Fruit fly (Drosophila melanogaster) whole organism, wandering third instar larva: ENCODE measurements around the gene CG42489.

Experiments used
- Abd-B ChIP-seq: fragments of >200 bp; optimal IDR thresholded peaks from 2 replicates; lab custom pipeline; 2017; ENCODE audit warnings: missing biosample characterization, missing genetic modification characterization
- CG32264 ChIP-seq: fragments of 200-800 bp; sonication (Bioruptor generic); optimal IDR thresholded peaks from 2 replicates; lab custom pipeline; 2016; ENCODE audit warnings: missing biosample characterization, missing genetic modification characterization
- CG9705 ChIP-seq: fragments of 200-800 bp; sonication (Bioruptor generic); optimal IDR thresholded peaks from 2 replicates; lab custom pipeline; 2018; ENCODE audit warnings: missing biosample characterization, mild to moderate bottlenecking, missing genetic modification characterization
- CrebA ChIP-seq: fragments of 200-800 bp; sonication (Bioruptor generic); optimal IDR thresholded peaks from 2 replicates; lab custom pipeline; 2016; ENCODE audit warnings: missing biosample characterization, mild to moderate bottlenecking, missing genetic modification characterization, borderline replicate concordance
- Dfd ChIP-seq: fragments of >200 bp; optimal IDR thresholded peaks from 2 replicates; lab custom pipeline; 2017; ENCODE audit warnings: missing biosample characterization, missing genetic modification characterization
- Dif ChIP-seq: fragments of 200-275, 200-300 bp; sonication (Bioruptor generic); optimal IDR thresholded peaks from 2 replicates; lab custom pipeline; 2018; ENCODE audit warnings: missing biosample characterization, missing genetic modification characterization; ENCODE audit not compliant: partially characterized antibody
- GATAd ChIP-seq: sonication (Bioruptor generic); optimal IDR thresholded peaks from 2 replicates; lab custom pipeline; 2016; ENCODE audit warnings: missing biosample characterization, missing genetic modification characterization
- HLH106 ChIP-seq: fragments of 200-800 bp; optimal IDR thresholded peaks from 3 replicates; lab custom pipeline; 2019; ENCODE audit warnings: missing biosample characterization, mild to moderate bottlenecking, missing genetic modification characterization, moderate library complexity
- Hnf4 ChIP-seq: fragments of 200-800 bp; sonication (Bioruptor generic); optimal IDR thresholded peaks from 2 replicates; lab custom pipeline; 2016; ENCODE audit warnings: missing biosample characterization, mild to moderate bottlenecking, missing genetic modification characterization
- Jra ChIP-seq: sonication (Bioruptor generic); optimal IDR thresholded peaks from 2 replicates; lab custom pipeline; 2016; ENCODE audit warnings: missing biosample characterization, missing genetic modification characterization
- Myc ChIP-seq: fragments of >200 bp; optimal IDR thresholded peaks from 2 replicates; lab custom pipeline; 2017
- N ChIP-seq: fragments of >200 bp; optimal IDR thresholded peaks from 2 replicates; lab custom pipeline; 2018; ENCODE audit warnings: missing biosample characterization, missing external identifiers, missing genetic modification characterization
- OdsH ChIP-seq: fragments of 200-800 bp; sonication (Bioruptor generic); optimal IDR thresholded peaks from 2 replicates; lab custom pipeline; 2016; ENCODE audit warnings: missing biosample characterization, mild to moderate bottlenecking, missing genetic modification characterization
- Sp1 ChIP-seq: fragments of 200-800 bp; sonication (Bioruptor generic); optimal IDR thresholded peaks from 3 replicates; lab custom pipeline; 2019; ENCODE audit warnings: missing biosample characterization, mild to moderate bottlenecking, missing genetic modification characterization, moderate library complexity
- Vsx2 ChIP-seq: fragments of 200-300, 225-300 bp; sonication (Bioruptor generic); optimal IDR thresholded peaks from 2 replicates; lab custom pipeline; 2018; ENCODE audit warnings: missing biosample characterization, missing genetic modification characterization; ENCODE audit not compliant: partially characterized antibody
- brk ChIP-seq: fragments of 200-800 bp; sonication (Bioruptor generic); optimal IDR thresholded peaks from 2 replicates; lab custom pipeline; 2016; ENCODE audit warnings: missing biosample characterization, mild to moderate bottlenecking, missing genetic modification characterization
- dmrt93B ChIP-seq: fragments of 200-800 bp; sonication (Bioruptor generic); optimal IDR thresholded peaks from 2 replicates; lab custom pipeline; 2018; ENCODE audit warnings: missing biosample characterization, mild to moderate bottlenecking, missing genetic modification characterization
- dsf ChIP-seq: sonication (Bioruptor generic); optimal IDR thresholded peaks from 2 replicates; lab custom pipeline; 2016; ENCODE audit warnings: missing biosample characterization, missing genetic modification characterization, borderline replicate concordance
- foxo ChIP-seq, 2 experiments: fragments of 200-800 bp; sonication (Bioruptor generic); optimal IDR thresholded peaks; 2 replicates in 1 of 2; 3 replicates in 1 of 2; lab custom pipeline; 2016 to 2017; ENCODE audit warnings: missing biosample characterization in 2 of 2, missing genetic modification characterization in 2 of 2
- fru ChIP-seq: fragments of 200-800 bp; sonication (Bioruptor generic); optimal IDR thresholded peaks from 3 replicates; lab custom pipeline; 2016; ENCODE audit warnings: missing biosample characterization, mild to moderate bottlenecking, missing genetic modification characterization
- h ChIP-seq: fragments of 200-800 bp; sonication (Bioruptor generic); optimal IDR thresholded peaks from 3 replicates; lab custom pipeline; 2016; ENCODE audit warnings: missing biosample characterization, mild to moderate bottlenecking, missing genetic modification characterization
- jim ChIP-seq: fragments of 175-275, 200-325 bp; sonication (Bioruptor generic); optimal IDR thresholded peaks from 2 replicates; lab custom pipeline; 2016; ENCODE audit warnings: missing biosample characterization, mild to moderate bottlenecking, missing genetic modification characterization
- lola ChIP-seq: fragments of >200 bp; optimal IDR thresholded peaks from 2 replicates; lab custom pipeline; 2017; ENCODE audit warnings: missing biosample characterization, missing genetic modification characterization
- pan ChIP-seq: fragments of >200 bp; optimal IDR thresholded peaks from 2 replicates; lab custom pipeline; 2017
- psq ChIP-seq: fragments of 200-800 bp; sonication (Bioruptor generic); optimal IDR thresholded peaks from 3 replicates; lab custom pipeline; 2017; ENCODE audit warnings: missing biosample characterization, mild to moderate bottlenecking, missing genetic modification characterization, moderate library complexity
- usp ChIP-seq: fragments of >200 bp; optimal IDR thresholded peaks from 2 replicates; lab custom pipeline; 2017; ENCODE audit warnings: missing biosample characterization, missing genetic modification characterization
- woc ChIP-seq: sonication (Bioruptor generic); optimal IDR thresholded peaks from 2 replicates; lab custom pipeline; 2016; ENCODE audit warnings: missing biosample characterization, mild to moderate bottlenecking, missing genetic modification characterization

Gene CG42489

DNA sequence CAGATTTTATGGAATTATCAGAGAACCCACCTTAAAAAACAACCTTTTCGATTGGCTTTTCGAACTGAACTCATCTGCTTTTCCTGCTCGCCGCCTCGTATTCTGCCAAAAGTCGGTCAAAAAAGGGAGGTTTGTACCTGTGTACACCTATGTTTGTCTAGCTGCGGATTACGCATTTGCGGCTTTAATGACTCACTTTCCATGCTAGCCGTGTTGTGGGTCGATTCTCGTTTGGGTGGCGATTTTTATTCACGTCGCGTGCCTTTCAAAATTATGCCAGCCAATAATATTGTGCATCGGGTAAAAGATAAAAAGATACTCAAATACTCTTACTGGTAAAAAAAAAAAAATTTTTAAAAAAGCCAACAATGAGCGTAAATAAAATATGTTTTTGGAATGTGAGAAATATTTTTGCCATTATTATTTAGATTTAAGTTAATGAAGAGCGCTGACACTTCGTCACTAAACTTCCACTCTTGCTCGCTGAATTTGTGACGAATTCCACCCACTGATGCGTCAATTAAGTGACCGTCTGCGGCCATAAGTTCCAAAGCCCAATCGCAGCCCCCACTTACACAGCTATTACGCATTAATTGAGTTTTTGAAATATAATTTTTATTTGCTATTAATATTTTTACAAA lies 8.9 kb downstream of the CG42489 start, which contains the start of gene Cyp313b1:
Gene Cyp313b1, minus strand, starts transcription at position 71 of the 641 bp plus-strand sequence.
- TF ChIP-seq jim (GFP tag; lab: Kevin White, UChicago) = no peak
- TF ChIP-seq h (GFP tag; lab: Kevin White, UChicago) = peak; percentile 24

dm6 chr3R:8642376-8642966 lies 12.1 kb downstream of the CG42489 start:
- TF ChIP-seq lola (no peak), brk (peak; percentile 23)
- TF ChIP-seq, all 38 proteins: peak for 1

DNA sequence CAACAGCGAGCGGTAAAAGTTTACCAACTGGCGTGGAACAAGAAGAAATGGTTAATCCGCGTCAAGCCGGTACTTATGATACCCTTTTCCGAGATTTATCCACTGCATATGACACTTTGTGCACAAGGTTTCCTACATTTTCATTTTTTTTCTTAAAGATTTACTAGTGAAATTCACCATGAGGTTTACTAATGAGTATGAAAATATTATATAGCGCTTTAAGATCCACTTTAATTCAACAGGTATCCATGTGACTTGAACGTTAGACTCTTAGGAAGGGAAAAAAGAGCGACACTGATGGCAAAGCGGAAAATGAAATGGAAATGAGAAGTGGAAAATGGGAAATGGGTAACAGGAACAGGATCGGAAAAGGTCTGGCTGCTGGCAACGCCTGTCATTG lies 15.9 kb downstream of the CG42489 start:
- TF ChIP-seq foxo (GFP tag; optimal IDR thresholded peaks at IDR 0.05; lab: Kevin White, UChicago) = no peak
- no peak for TF ChIP-seq usp
- TF ChIP-seq dmrt93B (GFP tag; lab: Kevin White, UChicago) = no peak
- TF ChIP-seq OdsH (GFP tag; lab: Kevin White, UChicago) = no peak
- TF ChIP-seq psq (GFP tag; lab: Kevin White, UChicago) = no peak
- TF ChIP-seq Jra = no peak
- no peak for TF ChIP-seq CG32264 (GFP tag; lab: Kevin White, UChicago)
- TF ChIP-seq N (GFP tag; lab: Kevin White, UChicago) = no peak
- no peak for TF ChIP-seq h (GFP tag; lab: Kevin White, UChicago)
- TF ChIP-seq dsf (GFP tag; lab: Kevin White, UChicago) = no peak
- no peak for TF ChIP-seq jim (GFP tag; lab: Kevin White, UChicago)
- TF ChIP-seq Myc (lab: Kevin White, UChicago) = no peak
- TF ChIP-seq, all 38 proteins: peak for 0

DNA sequence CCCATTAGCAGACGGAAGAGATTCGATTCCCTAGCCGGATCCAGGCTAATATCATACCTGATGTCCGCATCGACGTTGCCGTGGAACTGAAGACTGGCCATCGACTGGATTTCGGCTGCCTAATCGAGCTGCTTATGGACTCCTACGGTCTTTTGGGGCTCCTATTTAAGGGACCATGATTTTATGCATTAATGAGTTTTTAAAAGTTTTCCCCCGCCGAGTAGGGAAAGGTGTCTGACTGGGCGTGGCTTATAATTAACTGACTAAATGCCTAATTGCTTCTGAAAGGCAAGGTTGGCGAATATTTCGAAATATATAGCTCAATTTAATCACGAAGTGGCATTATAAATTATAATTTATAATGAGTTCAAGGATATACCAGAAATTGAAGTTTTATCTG lies 18.8 kb downstream of the CG42489 start, which contains the start of gene Or85e:
Gene Or85e, minus strand, starts transcription at position 101 of the 400 bp plus-strand sequence.
- TF ChIP-seq woc (GFP tag; lab: Kevin White, UChicago) (no peak), pan (lab: Kevin White, UChicago) (no peak), GATAd (GFP tag; lab: Kevin White, UChicago) (no peak)
- TF ChIP-seq, all 38 proteins: peak for 0

DNA sequence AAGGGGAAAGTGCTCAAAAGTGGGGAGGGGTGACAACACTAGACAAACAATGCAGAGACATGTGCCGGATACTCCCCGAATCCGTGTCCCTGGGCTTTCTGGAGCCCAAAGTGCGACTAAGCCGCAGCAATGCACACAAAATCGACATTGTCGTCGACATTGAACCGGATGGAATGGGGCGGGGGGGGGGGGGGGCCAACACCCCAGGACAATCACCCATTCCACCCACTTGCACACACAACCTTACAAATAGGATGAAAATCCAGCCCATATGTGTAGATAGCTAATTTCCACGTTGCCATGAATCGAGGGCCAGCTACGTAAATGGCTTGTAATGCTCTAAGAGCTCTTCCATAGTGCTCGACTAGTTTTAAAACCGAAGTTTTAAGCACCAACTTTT lies 33.8 kb downstream of the CG42489 start:
- TF ChIP-seq Dfd (GFP tag; lab: Kevin White, UChicago) (peak; percentile 80), CrebA (GFP tag; lab: Kevin White, UChicago) (no peak)
- TF ChIP-seq, all 38 proteins: peak for 1

DNA sequence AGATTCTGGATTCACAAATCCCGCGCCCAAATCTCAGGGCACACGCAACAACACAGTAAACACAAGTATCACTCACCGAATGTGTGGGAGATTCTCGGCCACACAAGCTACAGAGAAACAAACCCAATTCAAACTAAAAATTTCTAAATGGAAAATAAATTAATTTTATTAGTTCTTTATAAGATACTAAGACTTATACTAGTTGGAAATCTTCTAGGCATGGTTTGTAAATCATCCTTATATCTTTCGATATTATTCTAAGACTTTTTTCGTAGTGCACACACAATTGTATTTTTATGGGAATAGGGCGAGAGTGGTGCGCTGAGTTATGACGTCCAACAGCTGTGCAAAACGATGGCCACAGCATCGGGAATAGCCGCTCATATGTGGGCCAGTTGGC lies 35.5 kb downstream of the CG42489 start:
- TF ChIP-seq HLH106 (tag; lab: Kevin White, UChicago) (no peak), woc (GFP tag; lab: Kevin White, UChicago) (no peak), Dif (GFP tag; lab: Kevin White, UChicago) (no peak), fru (GFP tag; lab: Kevin White, UChicago) (no peak), dsf (GFP tag; lab: Kevin White, UChicago) (no peak), N (GFP tag; lab: Kevin White, UChicago) (no peak), Vsx2 (GFP tag; lab: Kevin White, UChicago) (no peak), Hnf4 (GFP tag; lab: Kevin White, UChicago) (no peak), GATAd (GFP tag; lab: Kevin White, UChicago) (no peak), pan (lab: Kevin White, UChicago) (no peak), brk (no peak), lola (no peak), CG9705 (GFP tag; lab: Kevin White, UChicago) (no peak), OdsH (GFP tag; lab: Kevin White, UChicago) (no peak), Dfd (GFP tag; lab: Kevin White, UChicago) (no peak), Abd-B (GFP tag; lab: Kevin White, UChicago) (no peak)

dm6 chr3R:8616149-8616548 lies 38.4 kb downstream of the CG42489 start:
- TF ChIP-seq jim (GFP tag; lab: Kevin White, UChicago) (no peak), N (GFP tag; lab: Kevin White, UChicago) (no peak), psq (GFP tag; lab: Kevin White, UChicago) (no peak), Sp1 (GFP tag; lab: Kevin White, UChicago) (no peak), Myc (lab: Kevin White, UChicago) (no peak)
